Worm (Caenorhabditis elegans): ENCODE measurements around the gene B0250.18.
A peak's percentile ranks its signal among the peaks of the same experiment; 100 is the strongest.

B0250.18 gene

DNA sequence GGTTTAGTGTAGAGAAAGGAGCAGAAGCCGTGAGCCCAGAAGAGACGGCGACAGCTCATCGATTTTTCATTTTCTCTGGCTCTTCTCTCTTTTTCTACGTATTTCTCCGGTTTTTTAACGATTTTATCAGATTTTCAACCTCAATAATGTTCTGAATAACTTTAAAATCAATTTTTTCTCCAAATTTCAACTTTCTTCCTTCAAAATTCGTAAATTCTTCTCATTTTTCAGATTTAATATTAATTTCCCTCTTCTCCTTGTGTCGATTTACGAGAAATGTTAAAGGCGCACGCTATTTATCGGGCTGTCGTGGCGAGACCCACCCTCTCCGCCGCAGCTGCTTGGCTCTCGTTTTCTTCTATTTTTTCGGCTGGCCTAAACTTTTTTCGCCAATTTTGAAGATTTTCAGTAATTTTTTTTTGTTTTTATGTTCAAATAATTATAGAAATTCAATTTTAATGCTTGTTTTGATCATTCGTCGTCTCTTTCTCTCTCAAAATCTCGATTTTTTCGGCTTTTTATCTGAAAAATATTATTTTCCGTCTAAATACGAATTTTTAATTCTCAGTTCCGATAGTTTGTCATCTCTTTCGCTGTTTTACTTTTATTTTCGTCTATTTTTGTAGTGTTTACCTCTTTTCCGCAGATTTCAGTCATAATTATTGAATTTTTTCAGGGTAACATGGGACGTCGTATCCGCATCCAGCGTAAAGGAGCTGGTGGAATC is 18.5 kb upstream of the B0250.18 start, which contains the start of the genes calf-1 and rpl-2:
Gene calf-1, minus strand, starts transcription at position 77 of the 727 bp plus-strand sequence.
Gene rpl-2, plus strand, starts transcription at position 677 of the 727 bp plus-strand sequence.
- TF ChIP-seq ceh-36 (tag; optimal IDR thresholded peaks at IDR 0.05) (no peak), flt-1 (GFP tag; IDR thresholded peaks at IDR 0.05) (0 out of 2 replicates have a peak, but pooled peaks have one; percentile 15)

DNA sequence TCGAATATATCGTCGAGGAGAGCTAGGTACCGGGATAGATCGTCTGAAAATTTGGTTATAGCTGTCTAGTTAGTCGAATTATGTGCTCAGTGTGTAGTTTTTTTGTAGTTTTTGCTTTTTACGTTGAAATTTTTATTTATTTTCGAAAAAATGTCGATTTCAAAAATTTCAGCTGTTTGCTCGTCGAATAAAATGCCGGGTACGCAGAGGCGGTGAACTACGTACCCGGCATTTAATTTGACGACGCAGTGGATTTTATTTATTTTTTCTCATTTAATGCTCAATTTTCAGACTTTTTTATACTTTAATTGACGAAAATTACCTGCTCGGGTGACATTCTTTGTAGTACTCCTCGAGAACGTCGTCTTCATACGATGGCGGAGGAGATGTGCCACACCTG is 16.3 kb upstream of the B0250.18 start:
- TF ChIP-seq ceh-36 (tag; optimal IDR thresholded peaks at IDR 0.05) = no peak
- TF ChIP-seq ceh-13 (GFP tag; optimal IDR thresholded peaks at IDR 0.05) = no peak
- no peak for TF ChIP-seq tbx-37 (GFP tag; conservative IDR thresholded peaks at IDR 0.05)
- no peak for TF ChIP-seq ama-1 (optimal IDR thresholded peaks at IDR 0.05)

DNA sequence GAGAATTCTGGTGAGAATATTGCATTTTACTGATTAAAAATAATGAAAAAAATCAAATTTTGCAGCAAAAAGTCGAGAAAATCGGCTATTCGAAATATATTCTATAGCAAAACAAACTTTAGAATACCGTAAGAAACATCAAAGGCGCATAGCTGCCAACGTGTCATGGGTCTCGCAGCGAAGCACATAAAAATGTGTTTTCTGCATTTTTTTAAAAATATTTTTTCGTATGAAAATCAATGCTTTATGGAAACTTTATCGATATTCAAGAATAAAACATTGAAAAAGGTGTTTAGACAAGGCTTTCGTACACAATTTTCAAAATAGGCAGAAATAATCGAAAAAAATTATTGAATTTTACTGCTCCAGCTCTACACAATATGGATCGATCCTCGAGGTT is 15.8 kb upstream of the B0250.18 start:
- no peak for TF ChIP-seq tbx-11 (GFP tag; IDR thresholded peaks at IDR 0.05)

DNA sequence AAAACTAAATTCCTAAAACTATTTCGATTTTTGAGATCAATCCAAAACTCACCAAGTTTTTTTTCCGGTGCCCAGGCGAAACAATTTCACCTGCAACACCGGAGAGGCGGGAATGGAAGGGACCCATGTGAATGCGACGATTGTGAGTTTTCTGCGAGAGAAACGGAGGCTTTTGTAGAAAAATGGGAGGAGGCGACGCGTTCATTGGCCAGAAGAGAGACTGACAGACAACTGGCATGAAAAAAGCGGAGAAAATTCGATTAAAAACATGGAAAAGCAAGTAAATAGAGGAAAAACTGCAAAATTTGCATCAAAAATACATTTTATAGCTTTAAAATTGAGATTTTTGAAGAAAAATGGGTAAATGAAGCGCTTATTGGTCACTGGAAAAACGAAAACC is 15.1 kb upstream of the B0250.18 start, which contains the start of gene B0250.7:
Gene B0250.7, minus strand, starts transcription at position 232 of the 400 bp plus-strand sequence.
- TF ChIP-seq B0310.2 (tag; optimal IDR thresholded peaks at IDR 0.05) (no peak), ceh-13 (GFP tag; optimal IDR thresholded peaks at IDR 0.05) (no peak), hmg-4 (GFP tag; optimal IDR thresholded peaks at IDR 0.05) (no peak), F13C5.2 (tag; optimal IDR thresholded peaks at IDR 0.05) (no peak), aly-1 (tag; optimal IDR thresholded peaks at IDR 0.05) (no peak), tra-4 (tag; optimal IDR thresholded peaks at IDR 0.05) (no peak), tbx-11 (GFP tag; IDR thresholded peaks at IDR 0.05) (no peak), hnd-1 (tag; optimal IDR thresholded peaks at IDR 0.05) (no peak), ama-1 (optimal IDR thresholded peaks at IDR 0.05) (no peak), ets-7 (tag; optimal IDR thresholded peaks at IDR 0.05) (no peak), pes-1 (GFP tag; IDR thresholded peaks at IDR 0.05) (no peak)

DNA sequence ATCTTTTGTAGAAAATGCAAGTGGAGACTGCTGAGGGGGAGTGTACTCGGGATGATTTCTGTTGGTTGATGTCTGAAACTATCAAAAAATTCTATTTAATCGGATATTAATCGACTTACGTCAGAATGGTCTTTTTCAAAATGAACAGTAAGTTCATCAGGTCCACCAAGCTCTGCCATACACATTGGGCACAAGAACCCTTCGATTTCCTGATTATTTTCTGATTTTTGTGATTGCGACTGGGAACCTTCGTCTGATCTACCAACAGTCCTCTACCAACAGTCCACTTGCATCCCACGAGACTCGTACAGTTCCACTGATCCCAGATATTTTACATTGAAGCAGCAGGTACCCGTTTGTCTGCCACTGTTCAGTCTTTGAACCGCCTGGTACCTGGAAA is 14.3 kb upstream of the B0250.18 start:
- no peak for TF ChIP-seq hmbx-1 (tag; optimal IDR thresholded peaks at IDR 0.05)
- no peak for TF ChIP-seq ets-7 (tag; optimal IDR thresholded peaks at IDR 0.05)
- no peak for TF ChIP-seq pes-1 (GFP tag; IDR thresholded peaks at IDR 0.05)
- no peak for TF ChIP-seq aly-1 (tag; optimal IDR thresholded peaks at IDR 0.05)
- TF ChIP-seq hnd-1 (tag; optimal IDR thresholded peaks at IDR 0.05) = no peak
- no peak for TF ChIP-seq ama-1 (optimal IDR thresholded peaks at IDR 0.05)
- TF ChIP-seq sea-1 (GFP tag; conservative IDR thresholded peaks at IDR 0.05) = no peak

DNA sequence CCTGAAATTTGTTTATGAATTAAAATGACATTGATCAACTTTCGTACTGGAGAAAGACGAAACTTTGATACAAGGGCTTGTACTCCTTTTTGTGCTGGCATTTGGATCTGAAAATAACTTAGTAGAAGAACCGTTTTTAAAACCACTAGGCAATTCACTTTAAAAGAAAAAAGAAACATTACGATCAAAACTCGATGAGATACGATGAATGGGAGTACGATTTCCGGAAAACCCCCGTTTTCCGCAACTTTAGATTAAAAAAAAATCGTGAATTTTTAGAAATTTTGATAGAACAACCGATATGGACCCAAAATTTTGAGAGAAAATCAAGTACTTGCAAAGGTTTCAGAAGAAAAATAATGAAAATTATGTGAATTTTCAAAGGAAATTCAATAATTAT is 9.7 kb upstream of the B0250.18 start, which contains the start of gene B0250.8:
Gene B0250.8, minus strand, starts transcription at position 101 of the 400 bp plus-strand sequence.
- TF ChIP-seq hnd-1 (tag; optimal IDR thresholded peaks at IDR 0.05) (no peak), flt-1 (GFP tag; IDR thresholded peaks at IDR 0.05) (no peak), pes-1 (GFP tag; IDR thresholded peaks at IDR 0.05) (no peak), aly-1 (tag; optimal IDR thresholded peaks at IDR 0.05) (no peak), ceh-36 (tag; optimal IDR thresholded peaks at IDR 0.05) (no peak), tbx-11 (GFP tag; IDR thresholded peaks at IDR 0.05) (no peak), scrt-1 (GFP tag; IDR thresholded peaks at IDR 0.05) (no peak), ceh-13 (GFP tag; optimal IDR thresholded peaks at IDR 0.05) (no peak), hmg-4 (GFP tag; optimal IDR thresholded peaks at IDR 0.05) (no peak), B0310.2 (tag; optimal IDR thresholded peaks at IDR 0.05) (no peak), tbx-37 (GFP tag; conservative IDR thresholded peaks at IDR 0.05) (no peak)

DNA sequence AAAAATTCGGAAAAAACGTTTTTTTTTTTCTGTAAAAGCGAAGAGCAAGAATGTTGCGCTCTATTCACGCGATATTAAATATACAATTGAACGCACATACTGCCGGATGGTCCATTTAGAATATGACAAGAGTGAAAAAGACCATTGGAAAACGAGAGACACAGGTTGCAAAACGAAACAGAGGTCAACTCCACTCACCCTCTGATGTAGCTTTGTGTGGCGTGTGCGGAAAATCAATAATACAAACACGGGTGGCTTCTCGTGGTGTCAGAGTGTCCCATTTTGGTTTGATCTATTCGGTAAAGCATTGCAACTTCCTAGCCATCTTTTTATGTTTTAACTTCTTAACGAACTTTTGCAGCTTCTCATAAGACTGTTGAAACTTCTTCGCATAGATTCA is 4.1 kb upstream of the B0250.18 start:
- no peak for TF ChIP-seq tbx-37 (GFP tag; conservative IDR thresholded peaks at IDR 0.05)
- peak; percentile 9 for TF ChIP-seq hmg-4 (GFP tag; optimal IDR thresholded peaks at IDR 0.05)

DNA sequence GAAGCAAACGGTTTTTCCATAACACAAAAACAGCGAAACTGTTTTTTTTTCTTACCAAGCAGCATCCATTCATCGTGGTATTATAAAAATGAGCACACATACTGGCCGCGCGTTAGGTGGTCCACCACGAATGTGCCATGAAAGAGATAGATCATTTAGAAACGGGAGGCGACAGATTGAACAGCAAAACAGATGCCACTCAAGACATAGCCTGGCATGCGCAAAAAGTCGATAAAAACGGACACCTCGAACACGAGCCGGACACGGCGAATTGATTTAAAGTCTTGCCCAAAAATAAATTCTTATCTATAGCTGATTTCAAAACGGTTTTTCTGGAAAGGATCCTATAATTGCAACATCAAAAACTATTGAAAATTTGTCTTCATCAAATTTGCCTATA is 3.6 kb downstream of the B0250.18 start:
- TF ChIP-seq aly-1 (tag; optimal IDR thresholded peaks at IDR 0.05) = no peak
- no peak for TF ChIP-seq scrt-1 (GFP tag; IDR thresholded peaks at IDR 0.05)
- no peak for TF ChIP-seq ama-1 (optimal IDR thresholded peaks at IDR 0.05)
- TF ChIP-seq B0310.2 (tag; optimal IDR thresholded peaks at IDR 0.05) = no peak
- TF ChIP-seq hnd-1 (tag; optimal IDR thresholded peaks at IDR 0.05) = no peak
- no peak for TF ChIP-seq pes-1 (GFP tag; IDR thresholded peaks at IDR 0.05)
- TF ChIP-seq sea-1 (GFP tag; conservative IDR thresholded peaks at IDR 0.05) = no peak
- no peak for TF ChIP-seq hmg-4 (GFP tag; optimal IDR thresholded peaks at IDR 0.05)
- no peak for TF ChIP-seq ceh-36 (tag; optimal IDR thresholded peaks at IDR 0.05)

DNA sequence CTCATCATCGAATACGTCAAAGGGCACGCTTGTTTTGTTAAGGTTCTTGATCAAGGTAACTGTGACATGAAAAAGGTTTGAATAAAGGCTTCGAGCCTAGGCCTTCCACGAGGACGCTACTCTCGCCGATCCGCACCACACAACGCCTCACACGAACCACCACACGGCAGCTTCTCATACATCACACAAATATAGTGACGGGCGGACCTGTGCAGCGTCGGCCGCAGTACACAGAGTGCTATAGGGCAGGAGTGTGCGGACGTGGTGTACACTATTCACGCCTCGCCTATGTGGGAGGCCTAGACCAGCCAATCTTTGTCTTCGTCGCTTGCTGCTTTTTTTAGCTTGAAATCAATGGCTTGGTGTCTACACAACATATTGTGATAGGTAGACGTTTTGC is 5.1 kb downstream of the B0250.18 start:
- TF ChIP-seq hmg-4 (GFP tag; optimal IDR thresholded peaks at IDR 0.05) = peak; percentile 58
- TF ChIP-seq hnd-1 (tag; optimal IDR thresholded peaks at IDR 0.05) = no peak
- no peak for TF ChIP-seq tra-4 (tag; optimal IDR thresholded peaks at IDR 0.05)
- no peak for TF ChIP-seq ceh-13 (GFP tag; optimal IDR thresholded peaks at IDR 0.05)
- TF ChIP-seq F13C5.2 (tag; optimal IDR thresholded peaks at IDR 0.05) = peak; percentile 12
- TF ChIP-seq scrt-1 (GFP tag; IDR thresholded peaks at IDR 0.05) = peak; percentile 54; the same call in 1 of the 2 replicates
- no peak for TF ChIP-seq B0310.2 (tag; optimal IDR thresholded peaks at IDR 0.05)
- no peak for TF ChIP-seq tbx-11 (GFP tag; IDR thresholded peaks at IDR 0.05)
- no peak for TF ChIP-seq flt-1 (GFP tag; IDR thresholded peaks at IDR 0.05)
- TF ChIP-seq pes-1 (GFP tag; IDR thresholded peaks at IDR 0.05) = no peak
- TF ChIP-seq ama-1 (optimal IDR thresholded peaks at IDR 0.05) = no peak
- no peak for TF ChIP-seq tbx-37 (GFP tag; conservative IDR thresholded peaks at IDR 0.05)
- TF ChIP-seq aly-1 (tag; optimal IDR thresholded peaks at IDR 0.05) = no peak
- no peak for TF ChIP-seq sea-1 (GFP tag; conservative IDR thresholded peaks at IDR 0.05)
- TF ChIP-seq ceh-36 (tag; optimal IDR thresholded peaks at IDR 0.05) = no peak
- TF ChIP-seq ets-7 (tag; optimal IDR thresholded peaks at IDR 0.05) = no peak
